Fruit fly (Drosophila melanogaster) whole organism, embryonic: ENCODE measurements around the gene CG45073.

Experiments used
- CG7928 ChIP-seq: fragments of 200-800 bp; sonication (Bioruptor generic); optimal IDR thresholded peaks from 2 replicates; lab custom pipeline; 2017; ENCODE audit warnings: missing biosample characterization, mild to moderate bottlenecking, missing genetic modification characterization
- esg ChIP-seq: fragments of 200-800 bp; sonication (Bioruptor generic); conservative IDR thresholded peaks from 2 replicates; pipeline ENCODE4 v1.3.6; 2022; ENCODE audit warnings: missing biosample characterization, missing genetic modification characterization
- gsb ChIP-seq: fragments of 200-800 bp; sonication (Bioruptor generic); IDR thresholded peaks from 2 replicates; pipeline ENCODE4 v1.3.6; 2022; ENCODE audit warnings: missing biosample characterization, missing genetic modification characterization
- knrl ChIP-seq: fragments of 200-800 bp; sonication (Bioruptor generic); IDR thresholded peaks from 3 replicates; pipeline ENCODE4 v1.3.6; 2022; ENCODE audit warnings: missing biosample characterization, missing genetic modification characterization; ENCODE audit not compliant: partially characterized antibody

DNA sequence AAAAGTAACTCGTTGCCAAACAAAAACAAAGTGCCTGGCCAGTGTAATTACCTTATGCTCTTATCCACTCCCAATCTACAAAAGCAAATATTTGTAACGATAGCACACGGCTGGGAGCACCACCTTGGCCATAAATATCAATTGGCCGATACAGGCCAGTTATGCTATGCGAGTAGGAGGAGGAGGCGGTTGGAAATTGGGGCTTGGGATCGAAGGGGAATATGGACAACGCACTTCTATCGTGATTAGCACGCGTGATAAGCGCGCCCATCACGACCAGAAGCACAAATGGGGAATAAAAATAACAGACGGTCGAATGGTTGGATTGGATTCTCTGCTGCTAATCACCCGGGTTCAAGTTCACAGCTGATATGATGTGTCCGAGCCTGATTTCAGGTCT is 18.0 kb downstream of the CG45073 start:
- TF ChIP-seq esg (GFP tag; lab: Robert Waterston, UW) (no peak), gsb (GFP tag; lab: Robert Waterston, UW) (no peak), CG7928 (no peak), knrl (GFP tag; lab: Robert Waterston, UW) (no peak)
